Fruit fly (Drosophila melanogaster) whole organism, prepupa: ENCODE data around the gene CG2964.

Experiments used
- CG11762 ChIP-seq: fragments of 200-800 bp; sonication (Bioruptor generic); optimal IDR thresholded peaks from 3 replicates; lab custom pipeline; 2016; ENCODE audit warnings: missing biosample characterization, missing genetic modification characterization; ENCODE audit not compliant: insufficient read depth
- CG3032 ChIP-seq: fragments of 200-800 bp; optimal IDR thresholded peaks from 2 replicates; lab custom pipeline; 2019; ENCODE audit warnings: missing biosample characterization, mild to moderate bottlenecking, missing genetic modification characterization, moderate library complexity
- CG3919 ChIP-seq: fragments of 200-800 bp; sonication (Bioruptor generic); optimal IDR thresholded peaks from 3 replicates; lab custom pipeline; 2016; ENCODE audit warnings: missing biosample characterization, missing genetic modification characterization
- CG6276 ChIP-seq: fragments of 200-800 bp; sonication (Bioruptor generic); optimal IDR thresholded peaks from 2 replicates; lab custom pipeline; 2017; ENCODE audit warnings: missing biosample characterization, mild to moderate bottlenecking, missing genetic modification characterization
- Lpt ChIP-seq: fragments of 200-800 bp; sonication (Bioruptor generic); optimal IDR thresholded peaks from 3 replicates; lab custom pipeline; 2016; ENCODE audit warnings: missing biosample characterization, missing genetic modification characterization
- Met ChIP-seq: fragments of 200-800 bp; sonication (Bioruptor generic); optimal IDR thresholded peaks from 3 replicates; lab custom pipeline; 2016; ENCODE audit warnings: missing biosample characterization, missing genetic modification characterization
- acj6 ChIP-seq: fragments of 200-800 bp; sonication (Bioruptor generic); optimal IDR thresholded peaks from 3 replicates; lab custom pipeline; 2016; ENCODE audit warnings: missing biosample characterization, missing genetic modification characterization
- eg ChIP-seq: fragments of 200-800 bp; sonication (Bioruptor generic); IDR thresholded peaks from 3 replicates; pipeline ENCODE4 v1.3.6; 2022; ENCODE audit warnings: missing biosample characterization, missing genetic modification characterization
- fd85E ChIP-seq: fragments of 200-800 bp; sonication (Bioruptor generic); optimal IDR thresholded peaks from 3 replicates; lab custom pipeline; 2016; ENCODE audit warnings: missing biosample characterization, missing genetic modification characterization
- spab ChIP-seq: fragments of 200-800 bp; sonication (Bioruptor generic); optimal IDR thresholded peaks from 2 replicates; lab custom pipeline; 2017; ENCODE audit warnings: missing biosample characterization, mild to moderate bottlenecking, missing genetic modification characterization, missing genetic modification reagents
- topi ChIP-seq: fragments of 200-800 bp; sonication (Bioruptor generic); optimal IDR thresholded peaks from 3 replicates; lab custom pipeline; 2016; ENCODE audit warnings: missing biosample characterization, missing genetic modification characterization

DNA sequence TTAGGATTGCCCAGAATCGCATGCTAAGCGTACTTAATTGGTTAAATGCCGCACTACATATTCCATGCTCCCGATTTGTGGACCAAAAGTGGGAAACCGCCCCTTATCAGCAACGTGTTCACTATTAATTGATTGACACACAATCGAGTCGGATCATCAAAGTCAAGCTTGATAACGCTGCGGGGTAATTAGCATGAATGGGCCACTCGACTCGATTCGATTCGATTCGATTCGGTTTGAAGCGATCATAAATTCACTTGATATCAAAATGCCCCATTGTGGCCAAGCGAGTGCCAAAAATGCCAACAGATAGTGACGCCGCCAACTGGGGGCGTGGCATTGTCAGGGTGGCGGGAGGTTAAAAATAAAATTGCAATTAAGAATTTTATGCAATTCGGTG lies 4.6 kb upstream of the CG2964 start:
- no peak for TF ChIP-seq Lpt (GFP tag; lab: Kevin White, UChicago)
- no peak for TF ChIP-seq CG6276 (GFP tag; lab: Kevin White, UChicago)
- no peak for TF ChIP-seq topi (GFP tag; lab: Kevin White, UChicago)
- no peak for TF ChIP-seq CG3032 (tag; lab: Kevin White, UChicago)
- no peak for TF ChIP-seq CG11762
- no peak for TF ChIP-seq eg (GFP tag; lab: Robert Waterston, UW)
- no peak for TF ChIP-seq fd85E (GFP tag; lab: Kevin White, UChicago)
- TF ChIP-seq acj6 (GFP tag; lab: Kevin White, UChicago), result no peak
- TF ChIP-seq Met (GFP tag; lab: Kevin White, UChicago), result no peak
- TF ChIP-seq CG3919 (GFP tag; lab: Kevin White, UChicago), result no peak
- no peak for TF ChIP-seq spab (GFP tag; lab: Kevin White, UChicago)
